Worm (Caenorhabditis elegans) whole organism, L1 larva: Measurements from ENCODE around the gene lmp-2.

Experiments
- F16B12.6 ChIP-seq: fragments of 150-350 bp; optimal IDR thresholded peaks from 2 replicates; lab custom pipeline; 2014; ENCODE audit warnings: missing biosample characterization, missing genetic modification characterization
- Y116A8C.19 ChIP-seq: sonication (generic microtip); optimal IDR thresholded peaks from 2 replicates; lab custom pipeline; 2016; ENCODE audit warnings: missing compliant biosample characterization, missing genetic modification characterization, borderline replicate concordance
- aha-1 ChIP-seq: fragments of 150-350 bp; optimal IDR thresholded peaks from 2 replicates; lab custom pipeline; 2014; ENCODE audit warnings: missing biosample characterization, missing genetic modification characterization
- alr-1 ChIP-seq: fragments of 200-800 bp; sonication (Bioruptor generic); optimal IDR thresholded peaks from 2 replicates; lab custom pipeline; 2018; ENCODE audit warnings: borderline replicate concordance, mild to moderate bottlenecking, missing genetic modification characterization, missing compliant biosample characterization
- aly-2 ChIP-seq: fragments of 150-350 bp; optimal IDR thresholded peaks from 2 replicates; lab custom pipeline; 2014; ENCODE audit warnings: missing biosample characterization, missing genetic modification characterization
- ceh-82 ChIP-seq, 3 experiments: fragments of 150-350 bp in 1 of 3; sonication (generic microtip) in 2 of 3; optimal IDR thresholded peaks; 2 replicates each; lab custom pipeline; 2014 to 2017; ENCODE audit warnings: missing biosample characterization in 3 of 3, missing genetic modification characterization in 3 of 3
- ceh-90 ChIP-seq: sonication (generic microtip); optimal IDR thresholded peaks from 2 replicates; lab custom pipeline; 2016; ENCODE audit warnings: missing genetic modification characterization, missing compliant biosample characterization
- dsc-1 ChIP-seq: sonication (generic microtip); optimal IDR thresholded peaks from 2 replicates; lab custom pipeline; 2016; ENCODE audit warnings: mild to moderate bottlenecking, missing genetic modification characterization, missing compliant biosample characterization
- elt-2 ChIP-seq: sonication (generic microtip); optimal IDR thresholded peaks from 2 replicates; lab custom pipeline; 2016; ENCODE audit warnings: missing genetic modification characterization, mild to moderate bottlenecking, inconsistent platforms, missing compliant biosample characterization, missing genetic modification reagents
- elt-3 ChIP-seq, 6 experiments: fragments of 150-350 bp in 1 of 6; sonication (generic microtip); optimal IDR thresholded peaks; 2 replicates each; lab custom pipeline; 2017 to 2018; ENCODE audit warnings: missing biosample characterization in 6 of 6, missing genetic modification characterization in 6 of 6, inconsistent platforms in 1 of 6
- fos-1 ChIP-seq: fragments of 150-350 bp; optimal IDR thresholded peaks from 2 replicates; lab custom pipeline; 2014; ENCODE audit warnings: missing biosample characterization, missing genetic modification characterization
- grh-1 ChIP-seq: fragments of 200-800 bp; sonication (Bioruptor generic); IDR thresholded peaks from 2 replicates; pipeline ENCODE4 v1.3.6; 2022; ENCODE audit warnings: missing genetic modification reagents, missing genetic modification characterization, missing compliant biosample characterization
- hlh-4 ChIP-seq: sonication (generic microtip); optimal IDR thresholded peaks from 2 replicates; lab custom pipeline; 2016; ENCODE audit warnings: mild to moderate bottlenecking, missing genetic modification characterization, missing compliant biosample characterization
- isw-1 ChIP-seq: fragments of 200-800 bp; sonication (Bioruptor generic); IDR thresholded peaks from 2 replicates; pipeline ENCODE4 v1.3.6; 2022; ENCODE audit warnings: missing genetic modification characterization, missing compliant biosample characterization
- jun-1 ChIP-seq: fragments of 150-350 bp; optimal IDR thresholded peaks from 2 replicates; lab custom pipeline; 2014; ENCODE audit warnings: missing biosample characterization, missing genetic modification reagents, missing genetic modification characterization
- lin-13 ChIP-seq: fragments of 150-350 bp; optimal IDR thresholded peaks from 2 replicates; lab custom pipeline; 2014; ENCODE audit warnings: missing biosample characterization, missing genetic modification reagents, missing genetic modification characterization
- lin-14 ChIP-seq: fragments of 200-800 bp; sonication (Bioruptor generic); optimal IDR thresholded peaks from 2 replicates; lab custom pipeline; 2018; ENCODE audit warnings: mild to moderate bottlenecking, missing genetic modification characterization, moderate library complexity, missing compliant biosample characterization
- lin-39 ChIP-seq: fragments of 150-350 bp; optimal IDR thresholded peaks from 2 replicates; lab custom pipeline; 2014; ENCODE audit warnings: missing biosample characterization, missing genetic modification reagents, missing genetic modification characterization
- lsy-2 ChIP-seq, 2 experiments: fragments of 150-350 bp; optimal IDR thresholded peaks; 2 replicates each; lab custom pipeline; 2014; ENCODE audit warnings: missing biosample characterization in 2 of 2, missing genetic modification characterization in 2 of 2
- mdl-1 ChIP-seq, 2 experiments: fragments of 150-350 bp; optimal IDR thresholded peaks; 2 replicates each; lab custom pipeline; 2014 to 2017; ENCODE audit warnings: missing biosample characterization in 2 of 2, missing genetic modification characterization in 2 of 2, inconsistent platforms in 1 of 2
- mep-1 ChIP-seq: fragments of 150-350 bp; optimal IDR thresholded peaks from 2 replicates; lab custom pipeline; 2014; ENCODE audit warnings: missing biosample characterization, missing genetic modification characterization
- nhr-12 ChIP-seq: sonication (generic microtip); optimal IDR thresholded peaks from 2 replicates; lab custom pipeline; 2017; ENCODE audit warnings: missing biosample characterization, missing genetic modification characterization
- nhr-19 ChIP-seq: fragments of 200-800 bp; sonication (Bioruptor generic); conservative IDR thresholded peaks from 2 replicates; pipeline ENCODE4 v1.3.6; 2022; ENCODE audit warnings: missing genetic modification characterization, missing compliant biosample characterization
- nhr-28 ChIP-seq: fragments of 150-350 bp; optimal IDR thresholded peaks from 2 replicates; lab custom pipeline; 2014; ENCODE audit warnings: missing biosample characterization, missing genetic modification characterization
- nhr-71 ChIP-seq: sonication (generic microtip); optimal IDR thresholded peaks from 2 replicates; lab custom pipeline; 2016; ENCODE audit warnings: mild to moderate bottlenecking, missing genetic modification characterization, moderate library complexity, missing compliant biosample characterization
- nhr-77 ChIP-seq: fragments of 150-350 bp; optimal IDR thresholded peaks from 2 replicates; lab custom pipeline; 2014; ENCODE audit warnings: missing biosample characterization, missing genetic modification characterization
- pag-3 ChIP-seq: sonication (generic microtip); optimal IDR thresholded peaks from 2 replicates; lab custom pipeline; 2017; ENCODE audit warnings: missing genetic modification characterization, mild to moderate bottlenecking, missing compliant biosample characterization, antibody characterized with exemption, borderline replicate concordance; ENCODE audit not compliant: insufficient read depth
- pax-3 ChIP-seq: fragments of 200-800 bp; sonication (Bioruptor generic); optimal IDR thresholded peaks from 2 replicates; lab custom pipeline; 2018; ENCODE audit warnings: mild to moderate bottlenecking, missing genetic modification characterization, moderate library complexity, missing compliant biosample characterization
- rnt-1 ChIP-seq: sonication (generic microtip); optimal IDR thresholded peaks from 2 replicates; lab custom pipeline; 2016; ENCODE audit warnings: mild to moderate bottlenecking, missing genetic modification characterization, moderate library complexity, missing compliant biosample characterization
- skn-1 ChIP-seq: fragments of 150-350 bp; optimal IDR thresholded peaks from 2 replicates; lab custom pipeline; 2014; ENCODE audit warnings: missing biosample characterization, missing genetic modification characterization
- snpc-4 ChIP-seq: fragments of 150-350 bp; optimal IDR thresholded peaks from 2 replicates; lab custom pipeline; 2014; ENCODE audit warnings: missing biosample characterization, missing genetic modification characterization
- snu-23 ChIP-seq: sonication (generic microtip); optimal IDR thresholded peaks from 2 replicates; lab custom pipeline; 2016; ENCODE audit warnings: missing genetic modification characterization, missing compliant biosample characterization
- sox-4 ChIP-seq: sonication (generic microtip); optimal IDR thresholded peaks from 2 replicates; lab custom pipeline; 2016; ENCODE audit warnings: missing genetic modification characterization, missing compliant biosample characterization
- sup-37 ChIP-seq: fragments of 200-800 bp; sonication (Bioruptor generic); optimal IDR thresholded peaks from 2 replicates; lab custom pipeline; 2018; ENCODE audit warnings: mild to moderate bottlenecking, missing genetic modification characterization, missing compliant biosample characterization
- unc-130 ChIP-seq: fragments of 150-350 bp; optimal IDR thresholded peaks from 2 replicates; lab custom pipeline; 2017; ENCODE audit warnings: missing biosample characterization, missing genetic modification characterization, inconsistent platforms
- unc-86 ChIP-seq: sonication (generic microtip); optimal IDR thresholded peaks from 2 replicates; lab custom pipeline; 2016; ENCODE audit warnings: missing genetic modification characterization, missing compliant biosample characterization
- vab-15 ChIP-seq: sonication (generic microtip); optimal IDR thresholded peaks from 2 replicates; lab custom pipeline; 2017; ENCODE audit warnings: missing genotype, mild to moderate bottlenecking, missing genetic modification characterization, missing compliant biosample characterization
- zip-4 ChIP-seq: fragments of 200-800 bp; sonication (Bioruptor generic); optimal IDR thresholded peaks from 2 replicates; lab custom pipeline; 2018; ENCODE audit warnings: mild to moderate bottlenecking, missing genetic modification characterization, moderate library complexity, missing compliant biosample characterization

The lmp-2 gene

DNA sequence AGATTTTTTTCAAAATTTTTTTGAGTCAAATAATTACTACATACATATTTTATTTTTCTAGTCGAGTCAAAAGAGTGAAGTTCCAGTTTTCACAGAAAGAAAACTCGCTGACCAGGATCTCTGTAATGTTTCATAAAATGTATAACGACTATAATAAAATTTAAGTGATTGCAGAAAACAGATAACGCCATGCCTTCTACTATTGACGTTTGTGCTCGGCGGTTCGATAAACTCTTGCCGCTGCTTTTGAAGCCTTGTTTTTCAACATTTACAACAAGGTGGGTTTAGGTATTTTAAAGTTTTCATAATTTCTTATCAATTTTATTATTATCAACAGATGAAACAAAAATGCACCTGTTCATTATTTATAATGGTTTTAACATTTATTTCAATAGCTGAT lies at the start of gene lmp-2:
Gene lmp-2, plus strand, starts transcription at position 190 of the 400 bp plus-strand sequence.
- TF ChIP-seq unc-86 (tag; lab: Kevin White, UChicago), result no peak
- peak; percentile 48 for TF ChIP-seq elt-2 (tag; lab: Kevin White, UChicago)
- TF ChIP-seq, all 84 proteins: peak for 1

DNA sequence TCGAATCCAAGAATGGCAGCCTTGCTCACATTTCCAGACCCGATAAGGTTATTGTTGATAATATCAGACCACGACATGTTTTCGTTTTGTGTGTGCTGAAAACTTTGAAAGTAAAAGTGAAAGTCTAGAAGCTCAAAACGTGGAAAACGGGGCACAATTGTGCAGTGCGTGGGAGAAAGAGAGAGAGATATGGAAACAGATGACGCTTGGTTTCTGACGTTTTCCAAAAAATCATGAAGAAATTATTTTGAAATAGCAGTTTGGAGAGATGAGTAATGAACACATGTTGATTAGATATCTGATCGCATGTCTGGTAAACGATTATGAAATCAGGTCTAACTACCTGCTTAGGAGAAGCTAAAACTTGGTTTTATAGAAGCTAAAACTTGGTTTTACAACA lies 44.9 kb upstream of the lmp-2 start, which contains the start of gene pfn-3:
Gene pfn-3, minus strand, starts transcription at position 101 of the 400 bp plus-strand sequence.
- TF ChIP-seq nhr-71 (peak; percentile 45), aly-2 (tag; lab: Kevin White, UChicago) (no peak), skn-1 (tag; lab: Kevin White, UChicago) (peak; percentile 74), rnt-1 (tag; lab: Kevin White, UChicago) (peak; percentile 27), hlh-4 (tag; lab: Kevin White, UChicago) (no peak), dsc-1 (tag; lab: Kevin White, UChicago) (peak; percentile 1), ceh-90 (no peak), grh-1 (GFP tag; lab: Robert Waterston, UW) (no peak), vab-15 (tag; lab: Kevin White, UChicago) (no peak), nhr-12 (tag; lab: Kevin White, UChicago) (no peak), pax-3 (tag; lab: Kevin White, UChicago) (no peak), mep-1 (tag; lab: Kevin White, UChicago) (no peak), lin-13 (GFP tag; lab: Kevin White, UChicago) (no peak), sox-4 (tag; lab: Kevin White, UChicago) (no peak), pag-3 (tag; lab: Kevin White, UChicago) (peak; percentile 35), nhr-77 (tag; lab: Kevin White, UChicago) (no peak), sup-37 (GFP tag; lab: Kevin White, UChicago) (no peak), lsy-2 (tag; optimal IDR thresholded peaks at IDR 0.05; lab: Kevin White, UChicago) (peak in 1 of 2 experiments; percentile 24), lin-14 (GFP tag; lab: Kevin White, UChicago) (peak; percentile 34), unc-130 (no peak)
- TF ChIP-seq, all 84 proteins: peak for 7

DNA sequence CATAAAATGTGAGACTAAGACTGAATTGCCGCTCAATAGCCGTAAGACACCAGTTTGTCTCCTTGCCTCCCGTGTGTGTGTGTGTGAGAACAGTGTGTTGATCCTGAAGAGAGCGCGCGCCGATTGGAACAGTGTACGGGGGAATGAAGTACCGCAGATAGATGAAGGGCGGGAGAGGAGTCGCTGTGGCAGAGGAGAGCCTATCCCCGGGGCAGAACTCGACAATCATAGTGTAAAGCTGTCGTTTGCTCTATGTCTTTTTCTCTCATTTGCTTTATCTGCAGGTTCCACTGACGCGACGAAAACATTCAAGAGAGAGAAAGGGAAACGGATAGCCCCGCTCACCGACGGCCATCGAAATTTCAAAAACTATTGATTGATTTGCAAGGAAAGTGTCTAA lies 43.5 kb upstream of the lmp-2 start:
- TF ChIP-seq nhr-71 (peak; percentile 17), lsy-2 (tag; optimal IDR thresholded peaks at IDR 0.05; lab: Kevin White, UChicago) (peak in 1 of 2 experiments; percentile 10), snpc-4 (no peak), dsc-1 (tag; lab: Kevin White, UChicago) (peak; percentile 44), mdl-1 (tag; optimal IDR thresholded peaks at IDR 0.05; lab: Kevin White, UChicago) (peak in 1 of 2 experiments; percentile 2), nhr-77 (tag; lab: Kevin White, UChicago) (no peak), unc-130 (no peak), isw-1 (GFP tag; lab: Robert Waterston, UW) (no peak), lin-39 (no peak), alr-1 (tag; lab: Kevin White, UChicago) (no peak), nhr-19 (peak; percentile 17; the same call in 1 of the 2 replicates), aha-1 (no peak), snu-23 (GFP tag; lab: Kevin White, UChicago) (peak; percentile 7), skn-1 (tag; lab: Kevin White, UChicago) (peak; percentile 16), elt-3 (tag; optimal IDR thresholded peaks at IDR 0.05; lab: Kevin White, UChicago) (no peak), lin-14 (GFP tag; lab: Kevin White, UChicago) (peak; percentile 63), nhr-28 (tag; lab: Kevin White, UChicago) (no peak), rnt-1 (tag; lab: Kevin White, UChicago) (peak; percentile 59), vab-15 (tag; lab: Kevin White, UChicago) (no peak)
- TF ChIP-seq, all 84 proteins: peak for 9

DNA sequence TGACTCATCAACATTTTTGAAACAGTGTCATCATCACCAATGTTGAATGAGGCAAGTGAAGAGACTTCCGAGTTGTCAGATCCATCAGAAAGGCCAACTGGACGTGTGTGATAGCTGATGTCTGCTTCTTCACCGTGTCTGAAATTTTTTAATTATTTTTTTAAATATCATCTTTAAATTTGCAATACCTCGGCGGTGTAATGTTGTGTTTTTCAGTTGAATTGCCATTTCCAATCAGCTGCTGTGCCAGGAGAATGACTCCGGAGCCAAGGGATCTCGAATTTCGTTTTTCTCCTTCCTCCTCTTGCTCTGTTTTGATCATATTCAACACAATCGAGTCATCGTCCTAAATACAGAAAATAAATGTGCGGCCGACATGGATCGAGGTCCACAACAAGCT lies 40.4 kb upstream of the lmp-2 start:
- TF ChIP-seq fos-1 (no peak), Y116A8C.19 (no peak), zip-4 (GFP tag; lab: Kevin White, UChicago) (no peak), mep-1 (tag; lab: Kevin White, UChicago) (no peak), sup-37 (GFP tag; lab: Kevin White, UChicago) (no peak), ceh-82 (tag; optimal IDR thresholded peaks at IDR 0.05; lab: Kevin White, UChicago) (no peak), jun-1 (no peak), nhr-19 (no peak), F16B12.6 (tag; lab: Kevin White, UChicago) (no peak)
